Fruit fly (Drosophila melanogaster) whole organism, pupa: ENCODE measurements around the gene Mo25.

ENCODE experiments used
- CG10348 ChIP-seq: fragments of 200-800 bp; sonication (Bioruptor generic); IDR thresholded peaks from 2 replicates; pipeline ENCODE4 v1.3.6; 2022; ENCODE audit warnings: missing biosample characterization, missing genetic modification characterization
- CG12605 ChIP-seq: fragments of 200-800 bp; sonication (Bioruptor generic); IDR thresholded peaks from 2 replicates; pipeline ENCODE4 v1.3.6; 2022; ENCODE audit warnings: missing biosample characterization, missing genetic modification characterization
- CG13204 ChIP-seq: fragments of 200-800 bp; sonication (Bioruptor generic); optimal IDR thresholded peaks from 2 replicates; lab custom pipeline; 2018; ENCODE audit warnings: missing biosample characterization, mild to moderate bottlenecking, missing genetic modification characterization, moderate library complexity
- CG14655 ChIP-seq: fragments of 200-800 bp; sonication (Bioruptor generic); optimal IDR thresholded peaks from 3 replicates; lab custom pipeline; 2017; ENCODE audit warnings: mild to moderate bottlenecking, missing biosample characterization, missing genetic modification reagents, missing genetic modification characterization
- CG15710 ChIP-seq: fragments of 200-800 bp; sonication (Bioruptor generic); optimal IDR thresholded peaks from 2 replicates; lab custom pipeline; 2018; ENCODE audit warnings: missing biosample characterization, mild to moderate bottlenecking, missing genetic modification characterization, moderate library complexity
- CG17806 ChIP-seq: fragments of 200-800 bp; sonication (Bioruptor generic); optimal IDR thresholded peaks from 2 replicates; lab custom pipeline; 2018; ENCODE audit warnings: missing biosample characterization, mild to moderate bottlenecking, missing genetic modification characterization, moderate library complexity
- CG32121 ChIP-seq: fragments of 200-800 bp; sonication (Bioruptor generic); IDR thresholded peaks from 2 replicates; pipeline ENCODE4 v1.3.6; 2022; ENCODE audit warnings: missing biosample characterization, missing genetic modification characterization
- CG34367 ChIP-seq: fragments of 200-800 bp; sonication (Bioruptor generic); optimal IDR thresholded peaks from 2 replicates; lab custom pipeline; 2018; ENCODE audit warnings: missing biosample characterization, mild to moderate bottlenecking, missing genetic modification characterization
- CG4496 ChIP-seq: fragments of 200-800 bp; sonication (Bioruptor generic); IDR thresholded peaks from 3 replicates; pipeline ENCODE4 v1.3.6; 2022; ENCODE audit warnings: missing biosample characterization, missing genetic modification characterization
- CG8159 ChIP-seq: fragments of 200-800 bp; sonication (Bioruptor generic); optimal IDR thresholded peaks from 3 replicates; lab custom pipeline; 2018; ENCODE audit warnings: missing biosample characterization, mild to moderate bottlenecking, missing genetic modification characterization, moderate library complexity
- CG8301 ChIP-seq: fragments of 200-800 bp; sonication (Bioruptor generic); optimal IDR thresholded peaks from 2 replicates; lab custom pipeline; 2018; ENCODE audit warnings: missing biosample characterization, mild to moderate bottlenecking, missing genetic modification characterization
- CG9948 ChIP-seq: fragments of 200-800 bp; sonication (Bioruptor generic); optimal IDR thresholded peaks from 2 replicates; lab custom pipeline; 2018; ENCODE audit warnings: missing biosample characterization, mild to moderate bottlenecking, missing genetic modification characterization, moderate library complexity
- D1 ChIP-seq: fragments of 200-800 bp; sonication (Bioruptor generic); optimal IDR thresholded peaks from 2 replicates; lab custom pipeline; 2018; ENCODE audit warnings: missing biosample characterization, mild to moderate bottlenecking, missing genetic modification characterization, moderate library complexity
- EcR ChIP-seq: fragments of 200-800 bp; sonication (Bioruptor generic); optimal IDR thresholded peaks from 3 replicates; lab custom pipeline; 2019; ENCODE audit warnings: missing biosample characterization, missing genetic modification characterization, mild to moderate bottlenecking, moderate library complexity, missing genetic modification reagents
- Ets98B ChIP-seq: fragments of 200-800 bp; sonication (Bioruptor generic); IDR thresholded peaks from 2 replicates; pipeline ENCODE4 v1.3.6; 2022; ENCODE audit warnings: missing biosample characterization, missing genetic modification characterization
- Pif1A ChIP-seq: fragments of 200-800 bp; sonication (Bioruptor generic); optimal IDR thresholded peaks from 3 replicates; lab custom pipeline; 2016; ENCODE audit warnings: missing biosample characterization, missing genetic modification characterization
- Pif1B ChIP-seq: fragments of 200-800 bp; sonication (Bioruptor generic); optimal IDR thresholded peaks from 3 replicates; lab custom pipeline; 2016; ENCODE audit warnings: missing biosample characterization, missing genetic modification characterization
- Snoo ChIP-seq: fragments of 200-800 bp; sonication (Bioruptor generic); optimal IDR thresholded peaks from 3 replicates; lab custom pipeline; 2017; ENCODE audit warnings: missing biosample characterization, mild to moderate bottlenecking, missing genetic modification characterization, inconsistent platforms
- fd96Ca ChIP-seq: fragments of 200-800 bp; sonication (Bioruptor generic); IDR thresholded peaks from 3 replicates; pipeline ENCODE4 v1.3.6; 2022; ENCODE audit warnings: missing biosample characterization, missing genetic modification characterization
- gl ChIP-seq: fragments of 200-800 bp; sonication (Bioruptor generic); optimal IDR thresholded peaks from 2 replicates; lab custom pipeline; 2018; ENCODE audit warnings: missing biosample characterization, mild to moderate bottlenecking, missing genetic modification characterization
- rn ChIP-seq: fragments of 200-800 bp; sonication (Bioruptor generic); IDR thresholded peaks from 2 replicates; pipeline ENCODE4 v1.3.6; 2022; ENCODE audit warnings: missing biosample characterization, missing genetic modification characterization

Gene Mo25

DNA sequence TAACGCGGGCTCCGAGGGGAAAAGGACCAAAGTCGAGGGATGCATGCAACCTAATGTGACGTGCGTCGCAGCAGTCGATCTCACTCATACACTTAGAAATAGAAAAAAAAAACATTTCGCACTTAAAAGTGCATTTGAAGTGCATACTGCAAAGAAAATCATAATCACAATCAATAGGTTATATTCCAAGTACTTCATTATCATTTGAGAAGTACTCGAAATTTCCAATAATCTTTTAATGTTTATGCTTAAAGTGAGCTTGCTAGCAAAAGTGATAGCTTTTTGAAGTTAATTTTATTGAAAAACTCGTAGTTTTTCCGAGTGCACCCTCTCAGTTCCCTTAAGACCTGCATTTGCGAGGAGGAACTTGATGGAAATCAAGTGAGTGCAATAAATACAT lies 19.3 kb upstream of the Mo25 start:
- TF ChIP-seq rn (GFP tag; lab: Robert Waterston, UW) (no peak), CG8301 (peak; percentile 31), CG34367 (tag; lab: Kevin White, UChicago) (no peak), gl (tag; lab: Kevin White, UChicago) (no peak), CG8159 (tag; lab: Kevin White, UChicago) (peak; percentile 45), D1 (tag; lab: Kevin White, UChicago) (peak; percentile 7), Pif1B (GFP tag; lab: Kevin White, UChicago) (no peak), CG15710 (tag; lab: Kevin White, UChicago) (peak; percentile 9), CG17806 (peak; percentile 26), CG9948 (tag; lab: Kevin White, UChicago) (peak; percentile 55), CG10348 (no peak), CG12605 (GFP tag; lab: Robert Waterston, UW) (no peak), CG14655 (GFP tag; lab: Kevin White, UChicago) (peak; percentile 31), Ets98B (GFP tag; lab: Robert Waterston, UW) (no peak), Snoo (tag; lab: Kevin White, UChicago) (no peak), CG4496 (GFP tag; lab: Robert Waterston, UW) (peak; percentile 31; the same call in 2 of the 3 replicates), fd96Ca (GFP tag; lab: Robert Waterston, UW) (no peak), Pif1A (peak; percentile 17), EcR (GFP tag; lab: Kevin White, UChicago) (no peak), CG32121 (GFP tag; lab: Robert Waterston, UW) (no peak), CG13204 (GFP tag; lab: Kevin White, UChicago) (no peak)

- TF ChIP-seq CG15710 (tag; lab: Kevin White, UChicago) (no peak), Pif1A (no peak), Ets98B (GFP tag; lab: Robert Waterston, UW) (no peak), fd96Ca (GFP tag; lab: Robert Waterston, UW) (no peak; the same call in 2 of the 3 replicates), CG13204 (GFP tag; lab: Kevin White, UChicago) (no peak), CG17806 (no peak), CG14655 (GFP tag; lab: Kevin White, UChicago) (no peak), CG34367 (tag; lab: Kevin White, UChicago) (no peak), CG10348 (no peak), gl (tag; lab: Kevin White, UChicago) (no peak), rn (GFP tag; lab: Robert Waterston, UW) (no peak), Snoo (tag; lab: Kevin White, UChicago) (no peak), CG32121 (GFP tag; lab: Robert Waterston, UW) (no peak), CG9948 (tag; lab: Kevin White, UChicago) (no peak), CG8301 (no peak), CG4496 (GFP tag; lab: Robert Waterston, UW) (no peak), Pif1B (GFP tag; lab: Kevin White, UChicago) (no peak), CG12605 (GFP tag; lab: Robert Waterston, UW) (no peak), CG8159 (tag; lab: Kevin White, UChicago) (no peak)
These were observed 18.8 kb upstream of the Mo25 start for dm6 chr3L:16634091-16634490.

DNA sequence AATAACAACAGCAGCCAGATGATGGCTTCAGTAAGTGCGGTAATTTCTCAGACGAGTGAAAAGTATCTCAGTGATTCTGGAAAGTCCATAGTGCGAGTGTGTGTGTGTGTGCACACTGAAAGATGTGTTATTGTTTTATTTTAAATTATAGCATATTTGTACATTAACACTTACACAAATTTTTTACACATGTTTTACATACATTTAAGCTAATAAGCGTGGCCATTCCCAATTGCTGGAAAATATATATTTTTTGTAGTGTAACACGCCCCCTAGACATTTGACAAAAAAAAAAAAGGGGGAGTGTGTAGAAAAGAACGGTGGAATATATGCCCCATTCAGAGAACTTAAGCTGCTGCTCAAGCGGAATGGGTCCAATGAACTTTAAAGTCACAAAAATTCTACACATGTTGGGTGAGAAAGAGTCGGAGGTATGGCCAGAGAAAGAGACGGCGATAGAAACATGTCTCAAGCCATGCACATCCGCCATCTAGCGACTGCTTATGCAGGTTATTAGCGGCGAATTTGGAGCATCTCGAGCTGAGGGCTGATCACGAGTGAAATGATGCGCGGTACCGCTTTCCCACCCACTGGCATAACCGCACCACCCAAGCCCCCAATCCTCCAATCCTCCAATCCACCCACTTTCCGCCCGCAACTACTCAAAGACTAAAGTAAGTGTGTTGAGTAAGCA lies 16.7 kb upstream of the Mo25 start:
- TF ChIP-seq CG8159 (tag; lab: Kevin White, UChicago) (no peak), CG12605 (GFP tag; lab: Robert Waterston, UW) (no peak), gl (tag; lab: Kevin White, UChicago) (no peak), Pif1A (no peak), EcR (GFP tag; lab: Kevin White, UChicago) (peak; percentile 19), CG14655 (GFP tag; lab: Kevin White, UChicago) (no peak), Pif1B (GFP tag; lab: Kevin White, UChicago) (no peak), CG10348 (no peak), CG4496 (GFP tag; lab: Robert Waterston, UW) (0 out of 3 replicates have a peak, but pooled peaks have one; percentile 47), D1 (tag; lab: Kevin White, UChicago) (no peak), CG8301 (peak; percentile 35)
- TF ChIP-seq, all 21 proteins: peak for 3

DNA sequence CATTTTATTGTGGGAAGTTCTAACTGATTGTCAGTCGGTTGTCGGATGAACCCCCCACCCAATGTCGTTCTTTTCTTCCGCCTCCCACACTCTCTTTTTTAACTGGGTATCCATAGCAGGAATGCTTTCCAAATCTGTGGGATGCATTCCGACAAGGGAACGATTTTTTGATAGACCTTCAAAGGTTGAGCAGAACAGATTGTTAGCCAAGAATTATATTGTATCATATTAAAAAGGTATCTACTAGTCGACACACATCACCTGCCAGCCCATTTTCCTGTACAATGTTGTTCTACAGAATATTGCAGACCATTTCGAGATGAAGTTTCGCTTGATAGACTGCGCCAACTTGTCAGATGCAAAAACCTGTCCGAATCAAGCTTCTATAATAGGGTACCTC lies 14.5 kb upstream of the Mo25 start:
- TF ChIP-seq CG8301: no peak
- no peak for TF ChIP-seq Ets98B (GFP tag; lab: Robert Waterston, UW)
- no peak for TF ChIP-seq rn (GFP tag; lab: Robert Waterston, UW)
- no peak for TF ChIP-seq Snoo (tag; lab: Kevin White, UChicago)
- TF ChIP-seq CG15710 (tag; lab: Kevin White, UChicago): no peak
- TF ChIP-seq CG9948 (tag; lab: Kevin White, UChicago): no peak
- TF ChIP-seq fd96Ca (GFP tag; lab: Robert Waterston, UW): no peak
- no peak for TF ChIP-seq CG13204 (GFP tag; lab: Kevin White, UChicago)
- TF ChIP-seq Pif1A: no peak
- TF ChIP-seq CG14655 (GFP tag; lab: Kevin White, UChicago): no peak
- no peak for TF ChIP-seq D1 (tag; lab: Kevin White, UChicago)
- TF ChIP-seq CG4496 (GFP tag; lab: Robert Waterston, UW): no peak
- TF ChIP-seq CG17806: no peak
- TF ChIP-seq Pif1B (GFP tag; lab: Kevin White, UChicago): no peak
- no peak for TF ChIP-seq EcR (GFP tag; lab: Kevin White, UChicago)
- TF ChIP-seq CG34367 (tag; lab: Kevin White, UChicago): no peak
- TF ChIP-seq CG10348: no peak
- no peak for TF ChIP-seq CG32121 (GFP tag; lab: Robert Waterston, UW)
- no peak for TF ChIP-seq gl (tag; lab: Kevin White, UChicago)

- TF ChIP-seq CG15710 (tag; lab: Kevin White, UChicago) (no peak), gl (tag; lab: Kevin White, UChicago) (no peak), CG32121 (GFP tag; lab: Robert Waterston, UW) (no peak), fd96Ca (GFP tag; lab: Robert Waterston, UW) (no peak), Ets98B (GFP tag; lab: Robert Waterston, UW) (no peak), Pif1A (no peak), CG14655 (GFP tag; lab: Kevin White, UChicago) (no peak), CG12605 (GFP tag; lab: Robert Waterston, UW) (no peak), rn (GFP tag; lab: Robert Waterston, UW) (no peak), CG8301 (no peak), CG4496 (GFP tag; lab: Robert Waterston, UW) (no peak), CG13204 (GFP tag; lab: Kevin White, UChicago) (no peak), Pif1B (GFP tag; lab: Kevin White, UChicago) (no peak), EcR (GFP tag; lab: Kevin White, UChicago) (no peak), Snoo (tag; lab: Kevin White, UChicago) (no peak), CG34367 (tag; lab: Kevin White, UChicago) (no peak), CG9948 (tag; lab: Kevin White, UChicago) (no peak)
These were observed 10.9 kb upstream of the Mo25 start for dm6 chr3L:16626199-16626598.
